Fruit fly (Drosophila melanogaster): ENCODE measurements around the gene vrs.

Gene vrs

DNA sequence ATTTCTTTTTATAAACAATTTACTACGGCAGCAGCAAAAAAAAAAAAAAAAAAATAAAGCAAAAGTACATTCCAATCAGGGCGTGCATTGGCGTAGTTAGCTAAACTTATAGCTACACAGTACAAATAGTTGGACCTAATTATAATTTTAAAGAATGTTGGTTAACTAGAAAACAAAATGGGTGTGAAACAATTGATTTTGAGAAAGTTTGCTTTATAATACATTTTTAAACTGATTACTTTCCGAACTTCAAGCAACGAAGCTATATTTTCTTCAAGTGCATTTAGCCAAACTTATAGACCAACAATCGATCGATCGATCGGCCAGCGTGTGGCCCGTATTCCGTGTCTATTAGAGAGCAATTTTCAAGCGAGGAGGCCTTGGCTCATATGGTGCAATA lies 3.9 kb downstream of the vrs start (continued):
- TF ChIP-seq Asciz (GFP tag; optimal IDR thresholded peaks at IDR 0.05) = peak; percentile 21
- peak; percentile 23 for TF ChIP-seq CG12219 (GFP tag; optimal IDR thresholded peaks at IDR 0.05)
- 0 out of 2 replicates have a peak, but pooled peaks have one; percentile 31 for TF ChIP-seq sisA (GFP tag; IDR thresholded peaks at IDR 0.05)
- peak; percentile 47; the same call in 1 of the 2 replicates for TF ChIP-seq CG17328 (GFP tag; IDR thresholded peaks at IDR 0.05)
- TF ChIP-seq CG5245 (GFP tag; optimal IDR thresholded peaks at IDR 0.05) = peak; percentile 9
- TF ChIP-seq CoRest (tag; optimal IDR thresholded peaks at IDR 0.05) = peak; percentile 40
- TF ChIP-seq gem (tag; optimal IDR thresholded peaks at IDR 0.05) = peak; percentile 69
- TF ChIP-seq ssp (GFP tag; IDR thresholded peaks at IDR 0.05) = no peak
- TF ChIP-seq ranshi (GFP tag; IDR thresholded peaks at IDR 0.05) = peak; percentile 50; the same call in 1 of the 2 replicates
- TF ChIP-seq pan (optimal IDR thresholded peaks at IDR 0.05) = no peak
- peak in 1 of 2 experiments; percentile 67 for TF ChIP-seq pan (GFP tag; optimal IDR thresholded peaks at IDR 0.05 in 1 of 2, IDR thresholded peaks at IDR 0.05 in 1 of 2)
- TF ChIP-seq CG7357 (GFP tag; IDR thresholded peaks at IDR 0.05) = 0 out of 3 replicates have a peak, but pooled peaks have one; percentile 7
- TF ChIP-seq stc (GFP tag; IDR thresholded peaks at IDR 0.05) = peak; percentile 37; the same call in 1 of the 2 replicates
- TF ChIP-seq fd96Cb (tag; optimal IDR thresholded peaks at IDR 0.05) = peak; percentile 18
- TF ChIP-seq tap (tag; optimal IDR thresholded peaks at IDR 0.05) = peak; percentile 57
- TF ChIP-seq CG15269 (tag; optimal IDR thresholded peaks at IDR 0.05) = peak; percentile 70
- TF ChIP-seq az2 (GFP tag; optimal IDR thresholded peaks at IDR 0.05) = peak; percentile 36
- TF ChIP-seq Med (GFP tag) = peak; percentile 80
- no peak for TF ChIP-seq CG12942 (GFP tag; optimal IDR thresholded peaks at IDR 0.05)
- TF ChIP-seq CG14050 (GFP tag; IDR thresholded peaks at IDR 0.05) = peak; percentile 41; the same call in 2 of the 3 replicates
- TF ChIP-seq NC2α (GFP tag; optimal IDR thresholded peaks at IDR 0.05) = no peak
- TF ChIP-seq CG7839 (tag; optimal IDR thresholded peaks at IDR 0.05) = peak; percentile 58
- peak; percentile 43 for TF ChIP-seq CG12769 (tag; optimal IDR thresholded peaks at IDR 0.05)
- TF ChIP-seq bsh (GFP tag; optimal IDR thresholded peaks at IDR 0.05) = peak in 1 of 2 experiments; percentile 38
- TF ChIP-seq Hr3 (GFP tag; optimal IDR thresholded peaks at IDR 0.05) = peak; percentile 18
- peak; percentile 77 for TF ChIP-seq sens (GFP tag)
- peak; percentile 0 for TF ChIP-seq HHEX (GFP tag; optimal IDR thresholded peaks at IDR 0.05)
- TF ChIP-seq Trl (optimal IDR thresholded peaks at IDR 0.05) = no peak
- peak; percentile 0 for TF ChIP-seq Trl (GFP tag; optimal IDR thresholded peaks at IDR 0.05)
- TF ChIP-seq tin (GFP tag; optimal IDR thresholded peaks at IDR 0.05) = peak; percentile 19
- TF ChIP-seq vvl (GFP tag; IDR thresholded peaks at IDR 0.05) = peak; percentile 26; the same call in 1 of the 2 replicates
- TF ChIP-seq dysf (GFP tag; IDR thresholded peaks at IDR 0.05) = peak; percentile 65
- no peak for TF ChIP-seq CG7745 (tag; optimal IDR thresholded peaks at IDR 0.05)
- peak; percentile 40; the same call in 1 of the 2 replicates for TF ChIP-seq slbo (GFP tag; IDR thresholded peaks at IDR 0.05)
- TF ChIP-seq onecut (GFP tag; IDR thresholded peaks at IDR 0.05) = peak; percentile 48
- TF ChIP-seq B-H1 (GFP tag; IDR thresholded peaks at IDR 0.05) = peak; percentile 22; the same call in 1 of the 3 replicates
- TF ChIP-seq cato (GFP tag; optimal IDR thresholded peaks at IDR 0.05; ENCODE audit: borderline replicate concordance) = peak; percentile 16
- TF ChIP-seq CG17829 (tag; optimal IDR thresholded peaks at IDR 0.05) = peak; percentile 9
- peak; percentile 35 for TF ChIP-seq CG17385 (GFP tag; optimal IDR thresholded peaks at IDR 0.05)
- peak; percentile 5 for TF ChIP-seq CG8924 (tag; optimal IDR thresholded peaks at IDR 0.05)
- peak; percentile 56 for TF ChIP-seq CG17359 (tag; optimal IDR thresholded peaks at IDR 0.05)
- TF ChIP-seq CG13296 (GFP tag; optimal IDR thresholded peaks at IDR 0.05) = peak; percentile 12
- peak; percentile 24 for TF ChIP-seq slp2 (GFP tag; optimal IDR thresholded peaks at IDR 0.05)
- TF ChIP-seq CG9817 (tag; optimal IDR thresholded peaks at IDR 0.05) = peak; percentile 3
- peak; percentile 14; the same call in 1 of the 2 replicates for TF ChIP-seq CG14441 (GFP tag; IDR thresholded peaks at IDR 0.05)
- TF ChIP-seq CG9437 (GFP tag; optimal IDR thresholded peaks at IDR 0.05) = peak; percentile 5
- TF ChIP-seq chif (GFP tag; optimal IDR thresholded peaks at IDR 0.05) = peak in 1 of 2 experiments; percentile 16
- no peak for TF ChIP-seq gcm2 (GFP tag; optimal IDR thresholded peaks at IDR 0.05)
- no peak for TF ChIP-seq prd (optimal IDR thresholded peaks at IDR 0.05)
- TF ChIP-seq prd (GFP tag; IDR thresholded peaks at IDR 0.05) = peak; percentile 34; the same call in 1 of the 3 replicates
- TF ChIP-seq odd (GFP tag; optimal IDR thresholded peaks at IDR 0.05) = peak; percentile 6
